Worm (Caenorhabditis elegans) whole organism, L4/young adult: ENCODE data around the gene F46H5.3.

Experiments
- W03F9.2 ChIP-seq: fragments of 150-350 bp; optimal IDR thresholded peaks from 2 replicates; lab custom pipeline; 2014; ENCODE audit warnings: missing biosample characterization, missing genetic modification characterization
- dao-5 ChIP-seq: sonication (generic microtip); optimal IDR thresholded peaks from 2 replicates; lab custom pipeline; 2016; ENCODE audit warnings: missing genotype, missing genetic modification characterization, moderate library complexity, missing compliant biosample characterization
- him-1 ChIP-seq: sonication (generic microtip); optimal IDR thresholded peaks from 2 replicates; lab custom pipeline; 2016; ENCODE audit warnings: missing genotype, missing genetic modification reagents, missing genetic modification characterization, missing compliant biosample characterization

ce11 chrX:7269379-7269778 lies 30.9 kb upstream of the F46H5.3 start, which contains the start of gene grd-7:
- no peak for TF ChIP-seq W03F9.2 (tag; lab: Kevin White, UChicago)
- TF ChIP-seq him-1 = no peak
- no peak for TF ChIP-seq dao-5
